Fruit fly (Drosophila melanogaster) whole organism, adult: ENCODE results near the gene CG17349.

ENCODE experiments used
- CG11617 ChIP-seq: fragments of 200-800 bp; sonication (Bioruptor generic); optimal IDR thresholded peaks from 2 replicates; lab custom pipeline; 2017; ENCODE audit warnings: mild to moderate bottlenecking, missing biosample characterization, missing genetic modification reagents, missing genetic modification characterization
- CG12768 ChIP-seq: fragments of 200-800 bp; sonication (Bioruptor generic); optimal IDR thresholded peaks from 2 replicates; lab custom pipeline; 2017; ENCODE audit warnings: missing biosample characterization, missing genetic modification characterization, mild to moderate bottlenecking, moderate library complexity, missing genetic modification reagents
- CG14711 ChIP-seq: fragments of 200-800 bp; sonication (Bioruptor generic); optimal IDR thresholded peaks from 2 replicates; lab custom pipeline; 2018; ENCODE audit warnings: missing biosample characterization, mild to moderate bottlenecking, missing genetic modification characterization, moderate library complexity
- Clk ChIP-seq: fragments of 200-800 bp; sonication (Bioruptor generic); optimal IDR thresholded peaks from 2 replicates; lab custom pipeline; 2017; ENCODE audit warnings: missing biosample characterization, missing genetic modification characterization
- cic ChIP-seq: fragments of 200-800 bp; sonication (Bioruptor generic); optimal IDR thresholded peaks from 2 replicates; lab custom pipeline; 2017; ENCODE audit warnings: missing biosample characterization, mild to moderate bottlenecking, missing genetic modification characterization, moderate library complexity
- cnc ChIP-seq, 2 experiments: fragments of >200 bp; optimal IDR thresholded peaks; 2 replicates each; lab custom pipeline; 2017
- kay ChIP-seq: fragments of 200-800 bp; sonication (Bioruptor generic); peaks from one replicate; lab custom pipeline; 2016; ENCODE audit warnings: missing biosample characterization, missing genetic modification characterization, borderline replicate concordance
- pad ChIP-seq: fragments of 200-800 bp; sonication (Bioruptor generic); optimal IDR thresholded peaks from 3 replicates; lab custom pipeline; 2017; ENCODE audit warnings: missing biosample characterization, missing genetic modification characterization, mild to moderate bottlenecking, moderate library complexity, missing genetic modification reagents

dm6 chr2L:19320787-19321593, 49.3 kb upstream of the CG17349 start:
- TF ChIP-seq cic (GFP tag; lab: Kevin White, UChicago) = no peak
- TF ChIP-seq CG11617 (GFP tag; lab: Kevin White, UChicago) = no peak
- no peak for TF ChIP-seq CG12768
- no peak for TF ChIP-seq cnc (optimal IDR thresholded peaks at IDR 0.05; lab: Kevin White, UChicago)
- no peak for TF ChIP-seq CG14711 (tag; lab: Kevin White, UChicago)
- TF ChIP-seq pad (GFP tag; lab: Kevin White, UChicago) = no peak
- TF ChIP-seq kay = no peak
- no peak for TF ChIP-seq Clk (GFP tag; lab: Kevin White, UChicago)
